Worm (Caenorhabditis elegans) whole organism, L4 larva: ENCODE data around the gene srw-36.

ENCODE experiments used
- F49E8.2 ChIP-seq: sonication (generic microtip); optimal IDR thresholded peaks from 2 replicates; lab custom pipeline; 2016; ENCODE audit warnings: missing compliant biosample characterization, mild to moderate bottlenecking, missing genetic modification characterization, borderline replicate concordance
- T20F7.1 ChIP-seq: fragments of 200-800 bp; sonication (Bioruptor generic); optimal IDR thresholded peaks from 2 replicates; lab custom pipeline; 2018; ENCODE audit warnings: mild to moderate bottlenecking, missing genetic modification characterization, missing compliant biosample characterization
- Y5F2A.4 ChIP-seq: fragments of 200-800 bp; sonication (Bioruptor generic); optimal IDR thresholded peaks from 2 replicates; lab custom pipeline; 2018; ENCODE audit warnings: mild to moderate bottlenecking, missing genetic modification characterization, missing compliant biosample characterization
- aha-1 ChIP-seq: fragments of 150-350 bp; peaks from one replicate; lab custom pipeline; 2014; ENCODE audit warnings: missing biosample characterization, missing genetic modification characterization
- attf-4 ChIP-seq: sonication (generic microtip); optimal IDR thresholded peaks from 3 replicates; lab custom pipeline; 2017; ENCODE audit warnings: missing biosample characterization, missing genetic modification characterization
- ceh-20 ChIP-seq: fragments of 200-800 bp; sonication (Bioruptor generic); IDR thresholded peaks from 2 replicates; pipeline ENCODE4 v1.3.6; 2022; ENCODE audit warnings: missing genetic modification reagents, missing genetic modification characterization, missing compliant biosample characterization
- ceh-62 ChIP-seq: sonication (generic microtip); optimal IDR thresholded peaks from 2 replicates; lab custom pipeline; 2017; ENCODE audit warnings: missing biosample characterization, missing genetic modification characterization
- ces-1 ChIP-seq: fragments of 150-350 bp; sonication (generic microtip); optimal IDR thresholded peaks from 4 replicates; lab custom pipeline; 2014; ENCODE audit warnings: missing biosample characterization, missing genetic modification reagents, missing genetic modification characterization
- daf-16 ChIP-seq, 3 experiments: sonication (generic microtip); optimal IDR thresholded peaks; 2 replicates each; lab custom pipeline; 2016 to 2017; ENCODE audit warnings: missing genetic modification characterization in 3 of 3, missing genetic modification reagents in 3 of 3, mild to moderate bottlenecking in 2 of 3, missing compliant biosample characterization in 2 of 3, missing biosample characterization in 1 of 3, moderate library complexity in 1 of 3
- daf-19 ChIP-seq: fragments of 200-800 bp; sonication (Bioruptor generic); conservative IDR thresholded peaks from 2 replicates; pipeline ENCODE4 v1.3.6; 2022; ENCODE audit warnings: missing genetic modification characterization, missing compliant biosample characterization
- daf-8 ChIP-seq: fragments of 200-800 bp; sonication (Bioruptor generic); IDR thresholded peaks from 2 replicates; pipeline ENCODE4 v1.3.6; 2022; ENCODE audit warnings: missing genetic modification characterization, missing compliant biosample characterization
- dmd-6 ChIP-seq: fragments of 200-800 bp; sonication (Bioruptor generic); IDR thresholded peaks from 2 replicates; pipeline ENCODE4 v1.3.6; 2022; ENCODE audit warnings: missing genetic modification reagents, missing genetic modification characterization, missing compliant biosample characterization
- dmd-9 ChIP-seq: fragments of 200-800 bp; sonication (Bioruptor generic); IDR thresholded peaks from 2 replicates; pipeline ENCODE4 v1.3.6; 2022; ENCODE audit warnings: missing genetic modification reagents, missing genetic modification characterization, missing compliant biosample characterization
- dpl-1 ChIP-seq: fragments of 150-350 bp; optimal IDR thresholded peaks from 2 replicates; lab custom pipeline; 2014; ENCODE audit warnings: missing biosample characterization, missing genetic modification reagents, missing genetic modification characterization
- duxl-1 ChIP-seq: sonication (generic microtip); optimal IDR thresholded peaks from 2 replicates; lab custom pipeline; 2016; ENCODE audit warnings: mild to moderate bottlenecking, missing genetic modification characterization, moderate library complexity, missing compliant biosample characterization; ENCODE audit not compliant: poor library complexity
- hlh-11 ChIP-seq: fragments of 200-800 bp; sonication (Bioruptor generic); optimal IDR thresholded peaks from 2 replicates; lab custom pipeline; 2018; ENCODE audit warnings: mild to moderate bottlenecking, missing genetic modification characterization, missing compliant biosample characterization
- hmg-1.1 ChIP-seq: fragments of 200-800 bp; sonication (Bioruptor generic); IDR thresholded peaks from 2 replicates; pipeline ENCODE4 v1.3.6; 2022; ENCODE audit warnings: missing genetic modification reagents, missing genetic modification characterization, missing compliant biosample characterization
- jun-1 ChIP-seq: fragments of 150-350 bp; optimal IDR thresholded peaks from 2 replicates; lab custom pipeline; 2014; ENCODE audit warnings: missing biosample characterization, missing genetic modification reagents, missing genetic modification characterization
- lin-13 ChIP-seq: fragments of 150-350 bp; optimal IDR thresholded peaks from 2 replicates; lab custom pipeline; 2014; ENCODE audit warnings: missing biosample characterization, missing genetic modification reagents, missing genetic modification characterization
- mdl-1 ChIP-seq, 2 experiments: fragments of 150-350 bp in 1 of 2; sonication (generic microtip) in 1 of 2; optimal IDR thresholded peaks; 2 replicates each; lab custom pipeline; 2014 to 2017; ENCODE audit warnings: missing biosample characterization in 2 of 2, missing genetic modification characterization in 2 of 2
- mxl-3 ChIP-seq: fragments of 200-800 bp; sonication (Bioruptor generic); optimal IDR thresholded peaks from 2 replicates; lab custom pipeline; 2018; ENCODE audit warnings: mild to moderate bottlenecking, missing genetic modification characterization, missing compliant biosample characterization
- nhr-10 ChIP-seq: fragments of 150-350 bp; optimal IDR thresholded peaks from 2 replicates; lab custom pipeline; 2014; ENCODE audit warnings: missing biosample characterization, missing genetic modification characterization
- nhr-111 ChIP-seq: fragments of 200-800 bp; sonication (Bioruptor generic); optimal IDR thresholded peaks from 2 replicates; lab custom pipeline; 2018; ENCODE audit warnings: mild to moderate bottlenecking, missing genetic modification characterization, missing compliant biosample characterization
- nhr-42 ChIP-seq: fragments of 200-800 bp; sonication (Bioruptor generic); IDR thresholded peaks from 2 replicates; pipeline ENCODE4 v1.3.6; 2022; ENCODE audit warnings: missing genetic modification characterization, missing compliant biosample characterization
- nhr-6 ChIP-seq: fragments of 150-350 bp; optimal IDR thresholded peaks from 2 replicates; lab custom pipeline; 2014; ENCODE audit warnings: missing biosample characterization, missing genetic modification characterization
- pha-4 ChIP-seq, 2 experiments: fragments of 150-350 bp in 1 of 2; fragments of 200-800 bp in 1 of 2; sonication (Bioruptor generic) in 1 of 2; IDR thresholded peaks in 1 of 2; optimal IDR thresholded peaks in 1 of 2; 2 replicates each; pipeline versions ENCODE4 v1.3.6 to Lab custom; 2014 to 2022; ENCODE audit warnings: missing genetic modification characterization in 2 of 2, missing genetic modification reagents in 2 of 2, missing biosample characterization in 1 of 2, missing compliant biosample characterization in 1 of 2
- snpc-1.2 ChIP-seq: fragments of 200-800 bp; sonication (Bioruptor generic); IDR thresholded peaks from 2 replicates; pipeline ENCODE4 v1.3.6; 2022; ENCODE audit warnings: missing genetic modification reagents, missing genetic modification characterization, missing compliant biosample characterization
- snpc-4 ChIP-seq: fragments of 150-350 bp; optimal IDR thresholded peaks from 2 replicates; lab custom pipeline; 2014; ENCODE audit warnings: missing biosample characterization, missing genetic modification characterization
- unc-62 ChIP-seq, 3 experiments: fragments of 150-350 bp in 1 of 3; sonication (generic microtip); optimal IDR thresholded peaks in 2 of 3; peaks in 1 of 3; 1 replicate in 1 of 3; 2 replicates in 2 of 3; lab custom pipeline; 2014 to 2017; ENCODE audit warnings: missing biosample characterization in 3 of 3, missing genetic modification characterization in 3 of 3, missing genetic modification reagents in 3 of 3, missing genotype in 1 of 3
- vab-7 ChIP-seq: fragments of 200-800 bp; sonication (Bioruptor generic); IDR thresholded peaks from 2 replicates; pipeline ENCODE4 v1.3.6; 2022; ENCODE audit warnings: missing genetic modification reagents, missing genetic modification characterization, missing compliant biosample characterization
- ztf-7 ChIP-seq: fragments of 150-350 bp; optimal IDR thresholded peaks from 2 replicates; lab custom pipeline; 2014; ENCODE audit warnings: missing biosample characterization, missing genetic modification characterization

The srw-36 gene

ce11 chrV:16674399-16674798 is 8.6 kb upstream of the srw-36 start:
- TF ChIP-seq unc-62 (GFP tag; optimal IDR thresholded peaks at IDR 0.05 in 1 of 2; lab: Kevin White, UChicago) (peak in 1 of 2 experiments; percentile 80), unc-62 (tag; optimal IDR thresholded peaks at IDR 0.05; lab: Kevin White, UChicago) (no peak), nhr-111 (GFP tag; lab: Kevin White, UChicago) (no peak), aha-1 (tag; lab: Kevin White, UChicago) (peak; percentile 91)

ce11 chrV:16675553-16675952 is 7.4 kb upstream of the srw-36 start, which contains the start of gene srz-1:
Gene srz-1, plus strand, starts transcription at chrV:16675853.
- no peak for TF ChIP-seq mxl-3
- TF ChIP-seq ceh-62 (tag; lab: Kevin White, UChicago), result no peak
- no peak for TF ChIP-seq lin-13 (GFP tag; lab: Kevin White, UChicago)
- TF ChIP-seq, all 104 proteins: peak for 0

- TF ChIP-seq pha-4 (GFP tag; IDR thresholded peaks at IDR 0.05; lab: Robert Waterston, UW) (no peak), pha-4 (tag; optimal IDR thresholded peaks at IDR 0.05; lab: Kevin White, UChicago) (no peak), mdl-1 (tag; optimal IDR thresholded peaks at IDR 0.05; lab: Kevin White, UChicago) (no peak), ztf-7 (tag; lab: Kevin White, UChicago) (no peak), jun-1 (tag; lab: Kevin White, UChicago) (no peak), Y5F2A.4 (no peak), snpc-4 (tag; lab: Kevin White, UChicago) (no peak), daf-16 (GFP tag; optimal IDR thresholded peaks at IDR 0.05; lab: Kevin White, UChicago) (no peak), daf-16 (tag; optimal IDR thresholded peaks at IDR 0.05; lab: Kevin White, UChicago) (no peak), dmd-6 (GFP tag; lab: Robert Waterston, UW) (no peak), aha-1 (tag; lab: Kevin White, UChicago) (no peak), dpl-1 (GFP tag; lab: Kevin White, UChicago) (no peak), F49E8.2 (no peak), nhr-10 (tag; lab: Kevin White, UChicago) (no peak), T20F7.1 (GFP tag; lab: Kevin White, UChicago) (no peak), hmg-1.1 (GFP tag; lab: Robert Waterston, UW) (no peak), nhr-42 (GFP tag; lab: Robert Waterston, UW) (no peak), dmd-9 (GFP tag; lab: Robert Waterston, UW) (no peak), duxl-1 (tag; lab: Kevin White, UChicago) (no peak), vab-7 (GFP tag; lab: Robert Waterston, UW) (no peak), daf-8 (GFP tag; lab: Robert Waterston, UW) (no peak), ces-1 (no peak)
Observed at ce11 chrV:16679237-16679636, 3.7 kb upstream of the srw-36 start, which contains the start of gene srz-103. Gene srz-103, minus strand, starts transcription at chrV:16679337.

ce11 chrV:16679981-16680380 is 3.0 kb upstream of the srw-36 start, which contains the start of gene srw-44:
Gene srw-44, plus strand, starts transcription at chrV:16680281.
- TF ChIP-seq unc-62 (GFP tag; optimal IDR thresholded peaks at IDR 0.05 in 1 of 2; lab: Kevin White, UChicago), result peak in 1 of 2 experiments; percentile 58
- TF ChIP-seq unc-62 (tag; optimal IDR thresholded peaks at IDR 0.05; lab: Kevin White, UChicago), result no peak
- no peak for TF ChIP-seq snpc-1.2 (GFP tag; lab: Robert Waterston, UW)

- TF ChIP-seq ceh-20 (no peak), aha-1 (tag; lab: Kevin White, UChicago) (peak; percentile 91)
Observed at ce11 chrV:16683359-16683758, 373 bp downstream of the srw-36 start.

ce11 chrV:16685725-16686124 is 2.7 kb downstream of the srw-36 start, which contains the start of gene srw-43:
Gene srw-43, plus strand, starts transcription at chrV:16686025.
- TF ChIP-seq hlh-11 (tag; lab: Kevin White, UChicago) (no peak), snpc-4 (tag; lab: Kevin White, UChicago) (no peak), attf-4 (tag; lab: Kevin White, UChicago) (no peak), daf-19 (GFP tag; lab: Robert Waterston, UW) (no peak), nhr-6 (no peak)
